Worm (Caenorhabditis elegans): ENCODE data around the gene nth-1.

Gene nth-1

DNA sequence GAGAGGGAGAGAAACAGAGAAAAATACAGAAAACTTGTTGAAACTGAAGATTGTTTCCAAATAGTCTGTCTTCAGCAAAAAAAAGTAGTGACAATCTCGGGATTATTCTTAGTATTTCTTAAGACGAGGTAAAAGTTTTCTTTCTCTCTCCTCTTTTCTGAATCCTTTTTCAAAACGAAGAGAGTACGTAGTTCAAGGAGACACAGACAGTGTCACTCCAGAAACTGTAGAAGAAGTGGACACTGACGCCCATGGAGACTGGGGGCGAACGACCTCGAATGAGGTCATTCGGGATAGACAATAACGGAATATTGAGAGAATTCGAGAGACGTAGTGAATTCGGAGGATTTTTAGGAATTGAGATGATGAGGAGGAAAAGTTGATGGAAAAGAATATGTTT, 36.9 kb upstream of the nth-1 start, which contains the start of gene gly-6:
gly-6 (minus strand) TSS at position 245 of the 400 bp plus-strand sequence.
- TF ChIP-seq ztf-11 (tag; optimal IDR thresholded peaks at IDR 0.05) (no peak), mep-1 (tag; optimal IDR thresholded peaks at IDR 0.05) (no peak), ceh-39 (tag; optimal IDR thresholded peaks at IDR 0.05) (no peak), sem-2 (GFP tag; optimal IDR thresholded peaks at IDR 0.05) (no peak), tbx-8 (GFP tag; optimal IDR thresholded peaks at IDR 0.05) (no peak)

DNA sequence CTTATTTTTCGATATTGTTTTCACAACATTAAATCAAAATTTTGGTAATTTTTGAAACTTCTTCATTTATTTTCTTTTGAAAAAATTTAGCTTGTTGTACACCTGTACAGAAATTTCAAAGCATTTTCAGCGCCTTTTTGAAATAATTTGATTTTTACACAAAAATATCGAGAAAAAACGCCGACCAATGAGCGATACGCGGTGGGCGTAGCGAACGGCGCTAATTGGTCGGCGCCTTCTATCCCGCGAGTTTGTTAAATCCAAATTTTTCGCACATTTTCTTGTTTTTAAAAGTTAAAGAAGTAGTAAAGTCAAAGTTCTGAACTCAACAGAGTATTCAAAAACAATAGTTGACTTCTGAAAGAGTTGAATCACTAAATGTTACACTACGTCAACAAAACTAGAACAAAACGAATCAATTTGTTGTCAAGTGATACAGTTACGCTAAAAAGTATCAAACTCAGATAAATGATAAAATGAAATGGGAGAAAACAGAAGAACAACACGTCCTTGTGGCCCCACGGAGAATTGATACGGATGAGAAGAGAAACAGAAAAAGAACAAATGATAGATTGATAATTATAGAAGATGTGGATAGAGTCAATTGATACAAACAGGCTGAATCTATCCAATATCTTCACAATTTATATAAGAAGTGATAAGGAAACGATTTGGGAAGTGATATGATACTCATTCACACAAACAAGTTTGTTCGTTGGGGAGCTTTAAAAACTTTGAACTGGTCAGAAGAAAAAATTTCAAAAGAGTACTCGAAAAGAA, 34.3 kb upstream of the nth-1 start:
- peak; percentile 19 for TF ChIP-seq elt-3 (tag; optimal IDR thresholded peaks at IDR 0.05)
- no peak for TF ChIP-seq mep-1 (tag; optimal IDR thresholded peaks at IDR 0.05)
- no peak for TF ChIP-seq ceh-83 (GFP tag; optimal IDR thresholded peaks at IDR 0.05)

DNA sequence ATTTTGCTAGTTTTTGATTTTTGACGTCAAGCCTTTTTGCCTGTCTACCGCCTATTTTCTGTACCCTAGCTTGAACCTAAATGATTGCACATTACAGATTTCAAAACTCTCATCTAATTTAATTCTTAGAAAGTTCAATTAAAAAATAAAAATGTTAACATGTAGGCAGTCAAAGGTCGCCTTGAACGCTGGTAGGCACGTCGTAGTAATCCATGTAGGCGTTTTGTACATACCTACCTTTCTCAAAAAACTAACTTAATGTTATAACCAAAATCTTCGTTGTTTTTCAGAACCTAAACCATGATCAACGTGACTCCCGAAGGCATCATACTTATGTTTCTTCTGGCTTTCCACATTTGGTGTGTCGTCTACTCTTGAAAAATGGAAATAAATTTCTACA, 29.8 kb upstream of the nth-1 start, which contains the start of gene H38K22.9:
H38K22.9 (plus strand) TSS at position 301 of the 400 bp plus-strand sequence.
- TF ChIP-seq ham-2 (GFP tag; optimal IDR thresholded peaks at IDR 0.05) = no peak

DNA sequence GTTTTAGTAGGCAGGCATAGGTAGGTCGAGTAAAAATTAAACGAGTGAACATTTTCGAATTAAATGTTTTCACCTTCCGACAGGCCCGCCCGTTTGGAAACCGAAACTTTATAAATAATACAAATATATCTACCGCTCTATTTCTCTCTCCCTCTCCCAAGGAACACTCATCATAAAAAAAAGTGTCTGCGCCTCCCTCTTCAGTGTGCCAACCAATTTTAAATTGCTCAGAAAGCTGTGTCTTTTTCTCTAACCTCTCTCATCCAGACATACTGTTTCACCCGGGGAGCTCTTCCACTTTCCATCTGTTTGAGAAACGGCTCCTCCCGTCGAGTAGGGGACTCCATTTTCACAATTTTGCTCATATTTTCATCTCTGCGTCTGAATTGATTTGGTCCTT, 29.1 kb upstream of the nth-1 start:
- TF ChIP-seq unc-120 (tag; optimal IDR thresholded peaks at IDR 0.05; ENCODE audit: poor library complexity, severe bottlenecking) = peak; percentile 55
- no peak for TF ChIP-seq sptf-1 (tag; optimal IDR thresholded peaks at IDR 0.05)
- no peak for TF ChIP-seq nhr-2 (tag; optimal IDR thresholded peaks at IDR 0.05)
- TF ChIP-seq nhr-237 (tag; optimal IDR thresholded peaks at IDR 0.05) = peak; percentile 30
- no peak for TF ChIP-seq lsy-2 (tag; optimal IDR thresholded peaks at IDR 0.05)
- TF ChIP-seq ham-2 (GFP tag; optimal IDR thresholded peaks at IDR 0.05) = no peak
- no peak for TF ChIP-seq blmp-1 (tag; optimal IDR thresholded peaks at IDR 0.05)
- TF ChIP-seq ztf-11 (tag; optimal IDR thresholded peaks at IDR 0.05) = no peak
- TF ChIP-seq lin-13 (tag; optimal IDR thresholded peaks at IDR 0.05) = no peak
- no peak for TF ChIP-seq drap-1 (GFP tag; optimal IDR thresholded peaks at IDR 0.05)
- no peak for TF ChIP-seq ceh-43 (GFP tag; optimal IDR thresholded peaks at IDR 0.05)
- no peak for TF ChIP-seq nhr-12 (tag; optimal IDR thresholded peaks at IDR 0.05)
- TF ChIP-seq lin-32 (GFP tag; optimal IDR thresholded peaks at IDR 0.05) = no peak
- TF ChIP-seq ces-1 (GFP tag; optimal IDR thresholded peaks at IDR 0.05) = peak; percentile 73

DNA sequence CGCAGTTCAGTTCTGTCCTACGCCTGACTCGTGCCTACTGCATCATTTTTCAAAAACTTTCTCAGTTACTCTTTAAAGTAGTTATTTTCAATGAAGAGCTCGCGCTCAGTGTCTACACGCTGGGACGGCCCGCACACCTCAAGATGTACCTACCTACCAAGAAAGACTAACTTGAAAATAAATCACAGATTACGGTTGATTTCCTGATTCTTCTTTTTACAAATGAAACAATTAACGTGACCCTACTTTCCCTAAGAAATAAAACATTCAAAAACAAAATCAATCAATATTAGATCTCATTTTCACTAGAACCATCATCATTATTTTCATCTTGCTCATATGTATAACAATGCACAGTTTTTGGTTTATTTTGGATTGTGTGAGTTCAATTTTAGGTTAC, 27.3 kb upstream of the nth-1 start, which contains the start of gene H38K22.7:
H38K22.7 (plus strand) TSS at position 301 of the 400 bp plus-strand sequence.
- TF ChIP-seq unc-39 (tag; optimal IDR thresholded peaks at IDR 0.05) = no peak

DNA sequence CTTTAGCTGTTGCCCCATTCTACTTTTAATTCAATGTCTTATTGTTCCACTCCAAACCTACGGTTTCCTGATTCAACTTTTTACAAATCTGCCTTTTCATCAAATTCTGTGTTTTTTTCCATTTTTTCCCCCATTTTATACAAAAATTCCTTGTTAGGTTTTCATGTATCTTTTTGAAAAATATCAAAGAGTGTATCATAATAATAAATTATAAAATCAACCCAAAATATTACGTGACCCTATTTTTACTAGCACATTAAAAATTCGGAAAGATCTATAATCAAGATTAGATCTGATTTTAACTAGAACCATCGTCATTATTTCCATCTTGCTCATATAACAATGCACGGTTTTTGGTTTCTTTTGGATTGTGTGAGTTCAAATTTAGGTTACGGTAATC, 26.1 kb upstream of the nth-1 start, which contains the start of gene H38K22.6:
H38K22.6 (plus strand) TSS at position 301 of the 400 bp plus-strand sequence.
- TF ChIP-seq mls-2 (tag; optimal IDR thresholded peaks at IDR 0.05) = no peak
- no peak for TF ChIP-seq elt-3 (tag; optimal IDR thresholded peaks at IDR 0.05)
- no peak for TF ChIP-seq ceh-83 (GFP tag; optimal IDR thresholded peaks at IDR 0.05)
- no peak for TF ChIP-seq drap-1 (GFP tag; optimal IDR thresholded peaks at IDR 0.05)
- TF ChIP-seq bed-3 (GFP tag; optimal IDR thresholded peaks at IDR 0.05) = no peak
- TF ChIP-seq ceh-43 (GFP tag; optimal IDR thresholded peaks at IDR 0.05) = no peak
- TF ChIP-seq nhr-2 (tag; optimal IDR thresholded peaks at IDR 0.05) = no peak

DNA sequence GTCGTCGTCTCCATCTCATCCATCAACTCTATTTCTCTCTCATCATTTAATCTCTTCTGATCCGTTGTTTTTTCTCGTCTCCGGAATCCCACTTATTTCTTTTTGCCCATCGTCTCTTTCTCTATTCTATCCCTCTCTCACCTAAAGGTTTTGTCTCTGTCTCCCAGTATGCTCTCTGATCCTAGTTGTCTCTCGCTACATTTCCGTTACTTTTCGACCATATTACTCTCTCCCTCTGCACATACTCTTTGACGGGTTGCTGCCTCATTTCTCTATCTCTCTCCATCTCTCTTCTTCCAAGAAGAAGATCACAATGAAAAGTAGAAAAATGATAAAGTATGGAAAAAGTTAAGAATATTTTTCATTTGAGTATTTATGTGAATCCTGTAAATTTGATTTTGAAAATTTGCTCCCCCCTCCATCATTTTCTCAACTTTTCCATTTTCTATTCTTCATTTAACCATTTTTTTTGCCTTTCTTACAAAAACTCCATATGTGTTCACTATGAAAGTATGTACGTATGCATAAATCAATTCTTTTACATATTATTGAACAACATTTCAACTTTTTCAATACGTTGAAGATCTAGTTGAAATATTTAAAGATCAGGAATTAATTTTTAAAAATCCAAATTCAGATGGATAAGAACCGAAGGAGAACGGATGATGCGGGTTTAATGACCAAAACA, 23.2 kb upstream of the nth-1 start, which contains the start of gene tag-131:
tag-131 (plus strand) TSS at position 638 of the 688 bp plus-strand sequence.
- TF ChIP-seq mep-1 (tag; optimal IDR thresholded peaks at IDR 0.05) = no peak
- TF ChIP-seq ceh-39 (tag; optimal IDR thresholded peaks at IDR 0.05) = peak; percentile 3
- no peak for TF ChIP-seq zip-8 (tag; optimal IDR thresholded peaks at IDR 0.05)
- TF ChIP-seq snpc-4 (tag; optimal IDR thresholded peaks at IDR 0.05) = no peak
- no peak for TF ChIP-seq nhr-28 (tag; optimal IDR thresholded peaks at IDR 0.05)
- no peak for TF ChIP-seq unc-39 (tag; optimal IDR thresholded peaks at IDR 0.05)
- TF ChIP-seq nhr-12 (tag; optimal IDR thresholded peaks at IDR 0.05) = no peak
- TF ChIP-seq mab-5 (tag; optimal IDR thresholded peaks at IDR 0.05) = no peak
- TF ChIP-seq blmp-1 (tag; optimal IDR thresholded peaks at IDR 0.05) = peak; percentile 15
- peak; percentile 74 for TF ChIP-seq hlh-1 (tag; optimal IDR thresholded peaks at IDR 0.05)
- TF ChIP-seq unc-62 (GFP tag; optimal IDR thresholded peaks at IDR 0.05) = peak; percentile 64
- TF ChIP-seq sptf-1 (tag; optimal IDR thresholded peaks at IDR 0.05) = no peak
- no peak for TF ChIP-seq ham-2 (GFP tag; optimal IDR thresholded peaks at IDR 0.05)
- peak; percentile 41 for TF ChIP-seq unc-120 (tag; optimal IDR thresholded peaks at IDR 0.05; ENCODE audit: poor library complexity, severe bottlenecking)
- TF ChIP-seq elt-3 (tag; optimal IDR thresholded peaks at IDR 0.05) = peak; percentile 4
- TF ChIP-seq ces-1 (GFP tag; optimal IDR thresholded peaks at IDR 0.05) = no peak

Data from whole organism, mixed stage, embryonic.